Worm (Caenorhabditis elegans) whole organism, young adult: Measurements from ENCODE around the gene W08E12.9.

Experiments
- C06A6.2 ChIP-seq: fragments of 200-800 bp; sonication (Bioruptor generic); conservative IDR thresholded peaks from 2 replicates; pipeline ENCODE4 v1.3.6; 2022; ENCODE audit warnings: missing genetic modification characterization, missing compliant biosample characterization
- F22D6.2 ChIP-seq: sonication (generic microtip); optimal IDR thresholded peaks from 2 replicates; lab custom pipeline; 2016; ENCODE audit warnings: mild to moderate bottlenecking, missing genetic modification characterization, missing compliant biosample characterization
- F39B2.1 ChIP-seq: fragments of 200-800 bp; sonication (Bioruptor generic); IDR thresholded peaks from 2 replicates; pipeline ENCODE4 v1.3.6; 2022; ENCODE audit warnings: missing genetic modification reagents, missing genetic modification characterization, missing compliant biosample characterization
- F57C9.4 ChIP-seq: sonication (generic microtip); optimal IDR thresholded peaks from 2 replicates; lab custom pipeline; 2017; ENCODE audit warnings: mild to moderate bottlenecking, missing genetic modification characterization, missing compliant biosample characterization
- T26A5.8 ChIP-seq: sonication (generic microtip); optimal IDR thresholded peaks from 2 replicates; lab custom pipeline; 2016; ENCODE audit warnings: missing genetic modification characterization, missing compliant biosample characterization
- Y53G8AR.9 ChIP-seq: fragments of 200-800 bp; sonication (Bioruptor generic); conservative IDR thresholded peaks from 2 replicates; pipeline ENCODE4 v1.3.6; 2022; ENCODE audit warnings: missing genetic modification reagents, missing genetic modification characterization, missing compliant biosample characterization
- Y56A3A.18 ChIP-seq: fragments of 200-800 bp; sonication (Bioruptor generic); IDR thresholded peaks from 2 replicates; pipeline ENCODE4 v1.3.6; 2022; ENCODE audit warnings: missing genetic modification reagents, missing genetic modification characterization, missing compliant biosample characterization
- akir-1 ChIP-seq: fragments of 200-800 bp; sonication (Bioruptor generic); optimal IDR thresholded peaks from 2 replicates; lab custom pipeline; 2018; ENCODE audit warnings: mild to moderate bottlenecking, missing genetic modification characterization, moderate library complexity, missing compliant biosample characterization
- aptf-3 ChIP-seq: fragments of 200-800 bp; sonication (Bioruptor generic); IDR thresholded peaks from 2 replicates; pipeline ENCODE4 v1.3.6; 2022; ENCODE audit warnings: missing genetic modification characterization, missing compliant biosample characterization
- attf-5 ChIP-seq: fragments of 200-800 bp; sonication (Bioruptor generic); optimal IDR thresholded peaks from 2 replicates; lab custom pipeline; 2018; ENCODE audit warnings: mild to moderate bottlenecking, missing genetic modification characterization, missing compliant biosample characterization
- attf-6 ChIP-seq: fragments of 200-800 bp; sonication (Bioruptor generic); IDR thresholded peaks from 2 replicates; pipeline ENCODE4 v1.3.6; 2022; ENCODE audit warnings: missing genetic modification reagents, missing genetic modification characterization, missing compliant biosample characterization
- bed-1 ChIP-seq: fragments of 200-800 bp; sonication (Bioruptor generic); IDR thresholded peaks from 2 replicates; pipeline ENCODE4 v1.3.6; 2022; ENCODE audit warnings: missing genetic modification reagents, missing genetic modification characterization, missing compliant biosample characterization
- cebp-1 ChIP-seq, 2 experiments: fragments of 200-800 bp in 1 of 2; sonication (Bioruptor generic) in 1 of 2; sonication (generic microtip) in 1 of 2; IDR thresholded peaks in 1 of 2; optimal IDR thresholded peaks in 1 of 2; 2 replicates each; pipeline versions ENCODE4 v1.3.6 to Lab custom; 2017 to 2022; ENCODE audit warnings: missing compliant biosample characterization in 2 of 2, missing genetic modification characterization in 2 of 2, mild to moderate bottlenecking in 1 of 2, missing genetic modification reagents in 1 of 2, moderate library complexity in 1 of 2
- ceh-100 ChIP-seq: fragments of 200-800 bp; sonication (Bioruptor generic); IDR thresholded peaks from 2 replicates; pipeline ENCODE4 v1.3.6; 2022; ENCODE audit warnings: missing genetic modification reagents, missing genetic modification characterization, missing compliant biosample characterization
- ceh-27 ChIP-seq: fragments of 200-800 bp; sonication (Bioruptor generic); optimal IDR thresholded peaks from 2 replicates; lab custom pipeline; 2018; ENCODE audit warnings: mild to moderate bottlenecking, missing genetic modification characterization, moderate library complexity, missing compliant biosample characterization
- efl-1 ChIP-seq: fragments of 150-350 bp; optimal IDR thresholded peaks from 2 replicates; lab custom pipeline; 2014; ENCODE audit warnings: missing biosample characterization, missing genetic modification reagents, missing genetic modification characterization
- egl-44 ChIP-seq: fragments of 200-800 bp; sonication (Bioruptor generic); IDR thresholded peaks from 2 replicates; pipeline ENCODE4 v1.3.6; 2022; ENCODE audit warnings: missing genetic modification reagents, missing genetic modification characterization, missing compliant biosample characterization
- ekl-4 ChIP-seq: fragments of 200-800 bp; sonication (Bioruptor generic); IDR thresholded peaks from 2 replicates; pipeline ENCODE4 v1.3.6; 2022; ENCODE audit warnings: missing genetic modification reagents, missing genetic modification characterization, missing compliant biosample characterization
- hmg-20 ChIP-seq: fragments of 200-800 bp; sonication (Bioruptor generic); IDR thresholded peaks from 2 replicates; pipeline ENCODE4 v1.3.6; 2022; ENCODE audit warnings: missing genetic modification reagents, missing genetic modification characterization, missing compliant biosample characterization
- hrde-1 ChIP-seq: sonication (generic microtip); optimal IDR thresholded peaks from 2 replicates; lab custom pipeline; 2016; ENCODE audit warnings: missing genetic modification characterization, mild to moderate bottlenecking, missing compliant biosample characterization, moderate library complexity, missing genotype, missing genetic modification reagents, borderline replicate concordance
- hsf-1 ChIP-seq: fragments of 200-800 bp; sonication (Bioruptor generic); IDR thresholded peaks from 2 replicates; pipeline ENCODE4 v1.3.6; 2022; ENCODE audit warnings: missing genetic modification reagents, missing genetic modification characterization, missing compliant biosample characterization
- lin-26 ChIP-seq: fragments of 200-800 bp; sonication (Bioruptor generic); IDR thresholded peaks from 2 replicates; pipeline ENCODE4 v1.3.6; 2022; ENCODE audit warnings: missing genetic modification reagents, missing genetic modification characterization, missing compliant biosample characterization
- lin-40 ChIP-seq: sonication (generic microtip); optimal IDR thresholded peaks from 2 replicates; lab custom pipeline; 2016; ENCODE audit warnings: missing genetic modification characterization, mild to moderate bottlenecking, missing compliant biosample characterization, missing genotype, missing genetic modification reagents
- lin-54 ChIP-seq: fragments of 200-800 bp; sonication (Bioruptor generic); optimal IDR thresholded peaks from 2 replicates; lab custom pipeline; 2018; ENCODE audit warnings: mild to moderate bottlenecking, missing genetic modification characterization, missing compliant biosample characterization
- lsy-27 ChIP-seq: sonication (generic microtip); optimal IDR thresholded peaks from 2 replicates; lab custom pipeline; 2017; ENCODE audit warnings: missing genetic modification characterization, mild to moderate bottlenecking, missing compliant biosample characterization, antibody characterized with exemption, missing genotype, borderline replicate concordance; ENCODE audit not compliant: insufficient read depth
- madf-3 ChIP-seq: fragments of 200-800 bp; sonication (Bioruptor generic); IDR thresholded peaks from 2 replicates; pipeline ENCODE4 v1.3.6; 2022; ENCODE audit warnings: missing genetic modification reagents, missing genetic modification characterization, missing compliant biosample characterization
- mes-4 ChIP-seq: sonication (generic microtip); optimal IDR thresholded peaks from 2 replicates; lab custom pipeline; 2016; ENCODE audit warnings: missing genotype, missing genetic modification characterization, missing compliant biosample characterization
- mxl-1 ChIP-seq: sonication (generic microtip); optimal IDR thresholded peaks from 2 replicates; lab custom pipeline; 2016; ENCODE audit warnings: missing genetic modification characterization, missing compliant biosample characterization
- nfya-2 ChIP-seq: fragments of 200-800 bp; sonication (Bioruptor generic); IDR thresholded peaks from 2 replicates; pipeline ENCODE4 v1.3.6; 2022; ENCODE audit warnings: missing genetic modification reagents, missing genetic modification characterization, missing compliant biosample characterization
- nhr-179 ChIP-seq: sonication (generic microtip); optimal IDR thresholded peaks from 2 replicates; lab custom pipeline; 2016; ENCODE audit warnings: mild to moderate bottlenecking, missing genetic modification characterization, missing compliant biosample characterization
- nhr-90 ChIP-seq: sonication (generic microtip); optimal IDR thresholded peaks from 2 replicates; lab custom pipeline; 2016; ENCODE audit warnings: missing genotype, mild to moderate bottlenecking, missing genetic modification characterization, missing compliant biosample characterization
- pbrm-1 ChIP-seq: fragments of 200-800 bp; sonication (Bioruptor generic); IDR thresholded peaks from 2 replicates; pipeline ENCODE4 v1.3.6; 2022; ENCODE audit warnings: missing genetic modification reagents, missing genetic modification characterization, missing compliant biosample characterization
- repo-1 ChIP-seq: sonication (generic microtip); optimal IDR thresholded peaks from 2 replicates; lab custom pipeline; 2017; ENCODE audit warnings: mild to moderate bottlenecking, missing genetic modification characterization, missing compliant biosample characterization
- snpc-1.1 ChIP-seq: sonication (generic microtip); optimal IDR thresholded peaks from 2 replicates; lab custom pipeline; 2017; ENCODE audit warnings: missing genetic modification characterization, mild to moderate bottlenecking, missing compliant biosample characterization, antibody characterized with exemption, moderate library complexity, missing genotype, missing genetic modification reagents; ENCODE audit not compliant: insufficient read depth
- snpc-1.3 ChIP-seq: sonication (generic microtip); optimal IDR thresholded peaks from 2 replicates; lab custom pipeline; 2017; ENCODE audit warnings: missing genetic modification characterization, mild to moderate bottlenecking, missing compliant biosample characterization, antibody characterized with exemption, moderate library complexity, missing genotype, missing genetic modification reagents; ENCODE audit not compliant: insufficient read depth
- snpc-3.4 ChIP-seq: sonication (generic microtip); optimal IDR thresholded peaks from 2 replicates; lab custom pipeline; 2017; ENCODE audit warnings: missing genetic modification characterization, mild to moderate bottlenecking, missing compliant biosample characterization, antibody characterized with exemption, moderate library complexity, missing genotype, missing genetic modification reagents
- snpc-4 ChIP-seq, 5 experiments: fragments of 150-350 bp in 1 of 5; sonication (generic microtip) in 4 of 5; optimal IDR thresholded peaks; 2 replicates each; lab custom pipeline; 2014 to 2018; ENCODE audit warnings: missing genetic modification characterization in 5 of 5, missing biosample characterization in 3 of 5, antibody characterized with exemption in 2 of 5, mild to moderate bottlenecking in 2 of 5, missing compliant biosample characterization in 2 of 5, missing genotype in 2 of 5, moderate library complexity in 2 of 5, missing genetic modification reagents in 1 of 5
- tlf-1 ChIP-seq: fragments of 200-800 bp; sonication (Bioruptor generic); optimal IDR thresholded peaks from 2 replicates; lab custom pipeline; 2018; ENCODE audit warnings: mild to moderate bottlenecking, missing genetic modification characterization, missing compliant biosample characterization
- xnd-1 ChIP-seq: sonication (generic microtip); optimal IDR thresholded peaks from 2 replicates; lab custom pipeline; 2016; ENCODE audit warnings: missing genotype, missing genetic modification reagents, missing genetic modification characterization, missing compliant biosample characterization
- ztf-26 ChIP-seq: sonication (generic microtip); optimal IDR thresholded peaks from 2 replicates; lab custom pipeline; 2017; ENCODE audit warnings: missing genetic modification characterization, missing compliant biosample characterization
- ztf-28 ChIP-seq: fragments of 200-800 bp; sonication (Bioruptor generic); IDR thresholded peaks from 2 replicates; pipeline ENCODE4 v1.3.6; 2022; ENCODE audit warnings: missing genetic modification reagents, missing genetic modification characterization, missing compliant biosample characterization

Gene W08E12.9

DNA sequence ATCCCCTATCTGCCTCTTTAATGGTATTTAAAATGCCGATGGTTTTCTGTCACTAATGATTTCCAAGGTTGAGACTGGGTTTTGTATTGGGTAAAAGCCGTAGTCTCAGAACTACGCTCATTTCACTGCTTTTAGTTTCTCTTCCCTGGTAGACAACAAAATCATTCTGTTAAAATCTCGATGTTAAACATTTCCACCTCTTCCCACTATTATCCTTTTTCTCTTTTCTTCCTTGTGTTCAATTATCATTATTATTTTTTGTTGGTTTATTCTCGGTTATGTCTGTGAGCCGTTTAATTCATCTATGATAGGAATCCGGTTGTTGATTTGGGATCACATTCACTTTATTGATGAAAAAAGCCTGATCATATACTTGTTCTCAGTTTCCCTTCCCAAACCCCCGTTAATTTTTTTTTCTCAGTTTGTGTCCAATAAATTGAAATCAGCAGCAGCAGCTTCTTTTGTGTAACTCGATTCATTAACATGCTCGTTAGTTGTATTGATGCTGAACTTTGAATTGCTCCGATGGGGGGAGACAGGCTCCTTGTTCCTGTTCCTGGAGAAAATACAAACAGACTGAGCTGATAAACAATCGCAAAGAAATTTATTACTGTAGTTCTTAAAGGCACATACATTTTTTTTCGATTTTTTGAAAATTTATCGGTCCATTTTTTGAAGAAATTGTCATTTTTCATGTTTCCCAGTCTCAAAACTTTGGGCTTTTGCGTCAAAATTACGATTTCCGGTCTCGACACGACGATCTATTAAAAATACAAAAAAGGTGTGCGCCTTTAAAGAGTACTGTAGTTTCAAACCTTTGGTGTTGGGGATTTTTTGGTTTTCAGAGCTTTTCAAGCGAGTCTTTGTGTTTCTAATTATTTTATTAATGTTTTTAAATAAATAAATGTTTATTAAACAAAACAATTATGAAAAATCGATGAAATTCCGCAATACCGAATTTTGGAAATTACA is 10.5 kb downstream of the W08E12.9 start (continued):
- TF ChIP-seq madf-3 (GFP tag; lab: Robert Waterston, UW) (0 out of 2 replicates have a peak, but pooled peaks have one; percentile 6), hrde-1 (tag; lab: Kevin White, UChicago) (peak; percentile 60), efl-1 (GFP tag; lab: Kevin White, UChicago) (no peak), cebp-1 (GFP tag; IDR thresholded peaks at IDR 0.05; lab: Robert Waterston, UW) (no peak), cebp-1 (tag; optimal IDR thresholded peaks at IDR 0.05; lab: Kevin White, UChicago) (peak; percentile 36), nhr-179 (tag; lab: Kevin White, UChicago) (no peak), aptf-3 (GFP tag; lab: Robert Waterston, UW) (0 out of 2 replicates have a peak, but pooled peaks have one; percentile 77), F39B2.1 (GFP tag; lab: Robert Waterston, UW) (peak; percentile 22; the same call in 1 of the 2 replicates), nhr-90 (tag; lab: Kevin White, UChicago) (peak; percentile 13), snpc-1.3 (tag; lab: Kevin White, UChicago) (peak; percentile 40), attf-5 (GFP tag; lab: Kevin White, UChicago) (peak; percentile 22), repo-1 (tag; lab: Kevin White, UChicago) (peak; percentile 37), hsf-1 (GFP tag; lab: Robert Waterston, UW) (peak; percentile 44; the same call in 1 of the 2 replicates), mxl-1 (tag; lab: Kevin White, UChicago) (peak; percentile 48), lin-54 (peak; percentile 55), ztf-26 (tag; lab: Kevin White, UChicago) (no peak), snpc-4 (GFP tag; optimal IDR thresholded peaks at IDR 0.05; lab: Kevin White, UChicago) (no peak), snpc-4 (tag; optimal IDR thresholded peaks at IDR 0.05; lab: Kevin White, UChicago) (peak in 2 of 4 experiments; percentile 25 to 31)

DNA sequence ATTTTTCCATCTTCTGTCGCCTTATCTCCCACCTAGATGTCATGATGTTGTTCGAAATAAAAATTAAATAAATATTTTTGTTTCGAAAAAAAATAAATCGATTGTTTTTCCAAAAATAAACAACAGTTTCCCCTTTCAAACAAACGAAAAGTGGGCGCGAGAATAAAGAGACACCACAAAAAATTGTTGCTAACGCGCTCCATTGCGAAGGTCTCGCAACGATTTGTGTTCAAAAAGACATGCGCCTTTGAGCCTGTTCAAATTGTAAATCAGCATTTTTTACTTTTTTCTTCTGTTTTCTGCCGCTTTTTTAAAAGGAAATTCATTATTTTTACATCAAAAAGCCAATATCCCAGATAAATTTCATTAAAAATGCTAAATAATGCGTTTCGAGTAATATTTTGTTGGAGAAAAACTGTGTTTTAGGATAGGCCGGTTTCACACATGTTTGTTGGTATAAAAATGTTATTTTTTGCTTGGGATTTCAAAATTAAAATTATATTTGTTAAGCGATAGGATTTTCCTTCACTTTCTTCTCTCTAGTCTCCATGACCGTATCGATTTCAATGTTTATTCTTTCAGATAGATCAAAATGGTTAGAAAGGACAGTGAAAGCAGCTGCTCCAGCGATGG is 12.7 kb downstream of the W08E12.9 start, which contains the start of gene W08E12.7:
W08E12.7 (plus strand) TSS at position 583 of the 633 bp plus-strand sequence.
- TF ChIP-seq ztf-28 (GFP tag; lab: Robert Waterston, UW) (peak; percentile 85), ceh-100 (GFP tag; lab: Robert Waterston, UW) (peak; percentile 95), attf-6 (GFP tag; lab: Robert Waterston, UW) (0 out of 2 replicates have a peak, but pooled peaks have one; percentile 38), lin-40 (tag; lab: Kevin White, UChicago) (peak; percentile 87), nfya-2 (no peak), pbrm-1 (peak; percentile 91), efl-1 (GFP tag; lab: Kevin White, UChicago) (peak; percentile 94), akir-1 (GFP tag; lab: Kevin White, UChicago) (no peak), T26A5.8 (tag; lab: Kevin White, UChicago) (no peak), ceh-27 (GFP tag; lab: Kevin White, UChicago) (peak; percentile 89), tlf-1 (GFP tag; lab: Kevin White, UChicago) (peak; percentile 92), Y53G8AR.9 (peak; percentile 81; the same call in 1 of the 2 replicates), F22D6.2 (tag; lab: Kevin White, UChicago) (peak; percentile 55), snpc-1.1 (tag; lab: Kevin White, UChicago) (peak; percentile 72), Y56A3A.18 (GFP tag; lab: Robert Waterston, UW) (no peak), mes-4 (tag; lab: Kevin White, UChicago) (no peak), F57C9.4 (tag; lab: Kevin White, UChicago) (no peak), egl-44 (GFP tag; lab: Robert Waterston, UW) (no peak), bed-1 (GFP tag; lab: Robert Waterston, UW) (no peak), lsy-27 (tag; lab: Kevin White, UChicago) (no peak), xnd-1 (tag; lab: Kevin White, UChicago) (peak; percentile 61), hmg-20 (GFP tag; lab: Robert Waterston, UW) (0 out of 2 replicates have a peak, but pooled peaks have one; percentile 10), lin-26 (peak; percentile 44; the same call in 1 of the 2 replicates), C06A6.2 (GFP tag; lab: Robert Waterston, UW) (no peak), attf-5 (GFP tag; lab: Kevin White, UChicago) (peak; percentile 99), snpc-3.4 (tag; lab: Kevin White, UChicago) (peak; percentile 91), snpc-1.3 (tag; lab: Kevin White, UChicago) (peak; percentile 92), ekl-4 (GFP tag; lab: Robert Waterston, UW) (peak; percentile 74)
